Worm (Caenorhabditis elegans): Measurements from ENCODE around the gene pho-11.

Gene pho-11

DNA sequence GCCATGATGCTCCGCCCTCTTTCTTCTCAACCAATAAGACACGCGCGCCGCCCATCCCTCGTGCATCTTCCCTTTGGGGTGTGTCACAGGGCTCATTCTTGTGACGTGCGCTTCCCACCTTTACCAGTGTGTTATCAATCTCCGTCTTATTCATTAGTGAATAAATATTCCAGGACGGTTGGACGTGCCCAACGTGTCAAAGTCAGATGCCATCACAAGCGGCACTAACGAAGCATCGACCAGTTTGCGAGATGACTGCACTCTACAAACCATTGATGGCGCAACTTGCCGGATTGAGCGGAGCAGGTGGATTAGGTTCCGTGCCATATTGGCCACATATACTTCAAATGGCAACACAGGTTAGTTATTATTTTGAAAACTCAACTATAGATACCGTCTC is 28.5 kb downstream of the pho-11 start:
- TF ChIP-seq snpc-4 (tag; optimal IDR thresholded peaks at IDR 0.05) (no peak), fos-1 (tag; optimal IDR thresholded peaks at IDR 0.05) (no peak), nhr-129 (tag; optimal IDR thresholded peaks at IDR 0.05) (no peak), elt-1 (tag; optimal IDR thresholded peaks at IDR 0.05) (no peak), lin-39 (tag; optimal IDR thresholded peaks at IDR 0.05) (no peak), nhr-23 (tag; optimal IDR thresholded peaks at IDR 0.05) (no peak), C34F6.9 (tag; optimal IDR thresholded peaks at IDR 0.05) (no peak), elt-3 (tag; optimal IDR thresholded peaks at IDR 0.05) (no peak), alr-1 (tag; optimal IDR thresholded peaks at IDR 0.05) (no peak), lin-11 (tag; optimal IDR thresholded peaks at IDR 0.05) (no peak)

DNA sequence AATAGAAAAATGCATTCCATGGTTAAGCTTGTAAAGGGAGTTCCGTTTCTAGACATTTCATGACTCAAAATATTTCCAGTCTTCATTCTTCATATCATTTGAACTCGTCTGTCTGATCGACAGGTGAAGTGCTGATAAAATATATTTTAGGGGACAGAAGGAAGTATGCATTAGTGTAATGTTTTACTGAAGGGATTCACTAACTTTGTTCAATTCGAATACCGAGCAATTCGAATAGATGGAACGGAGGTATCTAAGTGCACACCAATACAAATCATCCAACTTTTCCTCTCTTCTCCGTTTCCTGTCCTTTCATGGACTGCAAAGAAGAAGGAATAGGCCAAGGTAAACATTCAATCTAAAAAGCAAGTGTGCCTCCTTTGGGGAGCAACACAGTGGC is 32.2 kb downstream of the pho-11 start:
- TF ChIP-seq ztf-11 (tag; optimal IDR thresholded peaks at IDR 0.05) (no peak), elt-1 (tag; optimal IDR thresholded peaks at IDR 0.05) (no peak), lin-11 (tag; optimal IDR thresholded peaks at IDR 0.05) (no peak), mdl-1 (tag; optimal IDR thresholded peaks at IDR 0.05) (no peak), sma-9 (GFP tag; optimal IDR thresholded peaks at IDR 0.05) (no peak), sma-9 (tag; optimal IDR thresholded peaks at IDR 0.05) (no peak), F13H6.1 (tag; optimal IDR thresholded peaks at IDR 0.05) (no peak), fos-1 (tag; optimal IDR thresholded peaks at IDR 0.05) (peak; percentile 36), sma-3 (GFP tag; optimal IDR thresholded peaks at IDR 0.05) (no peak)

DNA sequence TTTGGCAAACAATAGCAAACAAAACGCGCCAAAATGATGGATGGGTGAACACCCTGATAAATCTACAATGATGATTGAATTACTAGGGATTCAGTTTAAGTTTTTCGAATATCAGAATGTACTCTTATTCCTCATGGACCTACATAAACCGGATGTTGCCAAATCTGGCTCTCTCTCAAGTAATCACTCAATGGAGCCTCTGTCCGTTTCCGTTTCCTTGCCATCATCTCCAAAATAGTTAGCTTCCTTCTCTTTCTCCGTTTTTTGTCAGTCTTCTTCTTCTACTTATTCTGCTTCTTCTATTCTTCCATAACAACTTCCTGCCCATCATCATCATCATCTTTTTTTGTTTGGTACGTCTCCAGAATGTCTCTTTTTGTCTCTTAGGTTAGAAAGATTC is 33.7 kb downstream of the pho-11 start:
- TF ChIP-seq ama-1 (optimal IDR thresholded peaks at IDR 0.05) (no peak), crh-2 (tag; optimal IDR thresholded peaks at IDR 0.05) (no peak), unc-55 (GFP tag; optimal IDR thresholded peaks at IDR 0.05) (no peak), mab-5 (tag; optimal IDR thresholded peaks at IDR 0.05) (no peak), snpc-4 (tag; optimal IDR thresholded peaks at IDR 0.05) (no peak), aly-2 (tag; optimal IDR thresholded peaks at IDR 0.05) (no peak), lin-11 (tag; optimal IDR thresholded peaks at IDR 0.05) (no peak), ceh-82 (tag; optimal IDR thresholded peaks at IDR 0.05) (no peak), mdl-1 (tag; optimal IDR thresholded peaks at IDR 0.05) (no peak)

DNA sequence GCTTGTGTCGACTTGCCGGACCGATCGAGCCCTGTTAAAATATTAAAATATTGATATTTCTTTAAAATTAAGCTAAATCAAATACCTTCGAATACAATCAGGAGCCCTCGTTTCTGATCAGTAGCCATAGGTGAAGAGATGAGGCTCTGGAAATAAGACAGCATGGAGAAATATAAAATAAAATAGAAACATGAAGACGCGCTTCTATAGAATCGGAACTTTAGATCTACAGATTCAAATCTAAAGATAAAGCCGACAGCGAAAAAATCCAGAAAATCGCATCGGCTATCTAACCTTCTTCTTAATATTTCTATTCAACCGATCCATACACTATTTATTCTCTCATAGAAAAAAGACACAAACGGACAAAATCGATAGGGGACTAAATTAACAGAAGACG is 35.3 kb downstream of the pho-11 start, which contains the start of gene dtmk-1:
Gene dtmk-1, minus strand, starts transcription at position 146 of the 400 bp plus-strand sequence.
- no peak for TF ChIP-seq blmp-1 (tag; optimal IDR thresholded peaks at IDR 0.05; ENCODE audit: insufficient read depth)
- peak; percentile 15 for TF ChIP-seq sma-9 (GFP tag; optimal IDR thresholded peaks at IDR 0.05)
- no peak for TF ChIP-seq sma-9 (tag; optimal IDR thresholded peaks at IDR 0.05)

DNA sequence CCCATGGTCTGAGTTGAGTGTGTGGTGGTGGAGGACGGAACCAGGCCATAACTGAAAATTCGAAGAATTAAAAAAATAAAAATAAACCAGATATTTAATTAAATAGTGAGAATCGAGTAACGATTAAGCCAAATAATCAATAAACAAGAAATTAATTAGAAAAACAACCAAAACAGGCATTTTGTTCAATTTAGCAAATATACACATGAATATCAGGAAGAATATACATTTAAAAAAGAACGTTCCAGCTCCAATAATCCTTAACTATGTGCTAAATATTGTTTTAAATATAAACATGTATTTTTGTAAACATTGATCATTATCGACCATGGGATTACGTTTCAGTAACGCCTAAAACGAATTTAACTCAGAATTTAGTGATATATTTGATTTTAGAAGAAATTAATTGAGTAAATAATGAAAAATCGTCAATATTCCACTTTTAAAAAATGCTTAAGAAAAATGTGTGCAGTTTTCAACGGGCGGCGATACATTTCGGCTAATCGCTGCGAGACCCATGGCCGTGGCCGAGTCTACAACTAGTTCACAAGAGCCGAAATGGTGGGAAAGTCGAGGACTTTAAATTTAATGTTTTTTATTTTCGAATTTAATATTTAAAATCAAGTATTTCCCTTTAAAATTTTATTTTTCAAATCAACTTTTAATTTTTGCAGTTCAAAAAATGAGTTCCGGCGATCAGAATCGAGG is 36.5 kb downstream of the pho-11 start, which contains the start of the genes R53.4 and psf-1:
Gene R53.4, minus strand, starts transcription at position 51 of the 708 bp plus-strand sequence.
Gene psf-1, plus strand, starts transcription at position 675 of the 708 bp plus-strand sequence.
- no peak for TF ChIP-seq skn-1 (tag; optimal IDR thresholded peaks at IDR 0.05)
- TF ChIP-seq unc-55 (GFP tag; optimal IDR thresholded peaks at IDR 0.05) = peak; percentile 88
- no peak for TF ChIP-seq nhr-77 (tag; optimal IDR thresholded peaks at IDR 0.05)
- TF ChIP-seq lin-39 (tag; optimal IDR thresholded peaks at IDR 0.05) = no peak
- no peak for TF ChIP-seq elt-1 (tag; optimal IDR thresholded peaks at IDR 0.05)
- peak; percentile 70 for TF ChIP-seq gmeb-1 (tag; optimal IDR thresholded peaks at IDR 0.05)
- no peak for TF ChIP-seq unc-39 (tag; optimal IDR thresholded peaks at IDR 0.05)
- no peak for TF ChIP-seq mbf-1 (tag; optimal IDR thresholded peaks at IDR 0.05)
- peak; percentile 13 for TF ChIP-seq blmp-1 (tag; optimal IDR thresholded peaks at IDR 0.05; ENCODE audit: insufficient read depth)
- TF ChIP-seq ceh-16 (tag; optimal IDR thresholded peaks at IDR 0.05) = no peak
- TF ChIP-seq sma-3 (GFP tag; optimal IDR thresholded peaks at IDR 0.05) = peak; percentile 41
- peak; percentile 22 for TF ChIP-seq lin-13 (GFP tag; optimal IDR thresholded peaks at IDR 0.05)
- TF ChIP-seq lin-11 (tag; optimal IDR thresholded peaks at IDR 0.05) = peak; percentile 54
- peak; percentile 47 to 87 for TF ChIP-seq lsy-2 (tag; optimal IDR thresholded peaks at IDR 0.05)
- TF ChIP-seq C34F6.9 (tag; optimal IDR thresholded peaks at IDR 0.05) = peak; percentile 82
- TF ChIP-seq nhr-21 (tag; optimal IDR thresholded peaks at IDR 0.05) = peak; percentile 34
- peak; percentile 68 for TF ChIP-seq sma-9 (GFP tag; optimal IDR thresholded peaks at IDR 0.05)
- no peak for TF ChIP-seq sma-9 (tag; optimal IDR thresholded peaks at IDR 0.05)
- peak; percentile 31 for TF ChIP-seq F13H6.1 (tag; optimal IDR thresholded peaks at IDR 0.05)
- no peak for TF ChIP-seq ama-1 (optimal IDR thresholded peaks at IDR 0.05)
- peak; percentile 39 for TF ChIP-seq nhr-129 (tag; optimal IDR thresholded peaks at IDR 0.05)
- TF ChIP-seq peb-1 (tag; optimal IDR thresholded peaks at IDR 0.05) = no peak
- no peak for TF ChIP-seq nhr-25 (tag; optimal IDR thresholded peaks at IDR 0.05)
- peak; percentile 69 for TF ChIP-seq crh-2 (tag; optimal IDR thresholded peaks at IDR 0.05)

Data from whole organism, L2 larva.